Worm (Caenorhabditis elegans): ENCODE results near the gene nstp-10.

- TF ChIP-seq nhr-77 (tag; optimal IDR thresholded peaks at IDR 0.05) (no peak), unc-39 (tag; optimal IDR thresholded peaks at IDR 0.05) (no peak), ceh-82 (tag; optimal IDR thresholded peaks at IDR 0.05) (no peak), skn-1 (tag; optimal IDR thresholded peaks at IDR 0.05) (no peak), nhr-28 (tag; optimal IDR thresholded peaks at IDR 0.05) (no peak), fkh-10 (GFP tag; optimal IDR thresholded peaks at IDR 0.05) (no peak), nfya-1 (tag; optimal IDR thresholded peaks at IDR 0.05; ENCODE audit: insufficient read depth) (no peak), nhr-11 (tag; optimal IDR thresholded peaks at IDR 0.05) (no peak), ama-1 (optimal IDR thresholded peaks at IDR 0.05) (no peak), nhr-237 (tag; optimal IDR thresholded peaks at IDR 0.05) (no peak), ztf-11 (tag; optimal IDR thresholded peaks at IDR 0.05) (no peak), ztf-4 (tag; optimal IDR thresholded peaks at IDR 0.05) (no peak), unc-62 (GFP tag; optimal IDR thresholded peaks at IDR 0.05) (no peak)
Observed at ce11 chrV:9524099-9524498, 25.5 kb downstream of the nstp-10 start, which contains the start of gene C50F4.9.
